Fruit fly (Drosophila melanogaster) whole organism, embryonic: ENCODE measurements around the gene Jhbp3.

Experiments
- fd96Cb ChIP-seq: fragments of 200-800 bp; sonication (Bioruptor generic); optimal IDR thresholded peaks from 2 replicates; lab custom pipeline; 2018; ENCODE audit warnings: missing biosample characterization, mild to moderate bottlenecking, missing genetic modification characterization, moderate library complexity
- grau ChIP-seq: fragments of 200-800 bp; optimal IDR thresholded peaks from 3 replicates; lab custom pipeline; 2019; ENCODE audit warnings: missing biosample characterization, mild to moderate bottlenecking, missing genetic modification characterization, moderate library complexity
- kah ChIP-seq: fragments of 200-800 bp; sonication (Bioruptor generic); optimal IDR thresholded peaks from 2 replicates; lab custom pipeline; 2018; ENCODE audit warnings: missing biosample characterization, mild to moderate bottlenecking, missing genetic modification characterization
- pnt ChIP-seq: fragments of 200-800 bp; sonication (Bioruptor generic); optimal IDR thresholded peaks from 3 replicates; lab custom pipeline; 2016; ENCODE audit warnings: missing biosample characterization, missing genetic modification characterization
- salm ChIP-seq: fragments of 200-800 bp; sonication (Bioruptor generic); optimal IDR thresholded peaks from 2 replicates; lab custom pipeline; 2018; ENCODE audit warnings: missing biosample characterization, mild to moderate bottlenecking, missing genetic modification characterization
- wdn ChIP-seq: fragments of 200-800 bp; sonication (Bioruptor generic); IDR thresholded peaks from 2 replicates; pipeline ENCODE4 v1.3.6; 2022; ENCODE audit warnings: missing biosample characterization, missing genetic modification characterization

DNA sequence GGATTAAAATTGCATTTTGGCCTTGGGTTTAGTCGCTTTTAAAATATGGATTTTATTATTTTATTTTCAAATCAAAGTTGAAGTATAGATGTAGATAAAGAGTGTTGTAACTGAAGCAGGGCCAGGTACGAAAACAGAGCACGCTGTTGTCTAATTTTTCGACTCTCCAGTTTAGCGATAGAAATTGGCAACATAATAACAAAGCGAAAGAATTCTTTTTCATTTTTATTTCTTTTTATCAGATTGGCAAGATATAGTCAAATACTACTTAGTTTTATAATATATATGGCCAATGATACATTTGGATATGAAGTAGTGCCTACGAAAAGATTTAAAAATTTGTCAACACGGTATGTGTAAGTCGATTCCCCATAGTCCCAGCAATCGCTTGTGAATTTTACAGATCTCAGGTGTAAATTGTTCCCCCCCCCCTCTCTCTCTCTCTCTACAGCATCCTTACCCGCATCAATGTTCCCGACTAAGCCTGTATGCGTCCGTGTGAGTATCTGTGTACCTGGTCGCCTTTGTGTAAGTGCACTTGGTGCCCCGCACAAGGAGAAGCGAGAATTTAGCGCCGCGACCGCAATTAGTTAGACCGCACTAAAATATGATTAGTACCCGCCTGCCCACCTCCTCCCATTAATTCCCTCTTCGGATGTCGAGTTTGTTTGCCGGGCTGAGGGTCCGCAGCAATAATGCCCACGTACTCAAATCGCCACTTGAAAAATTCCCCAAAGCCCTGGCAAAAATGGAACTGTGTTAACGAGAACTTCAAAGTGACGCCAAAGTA is 21.0 kb upstream of the Jhbp3 start:
- TF ChIP-seq pnt (no peak), wdn (GFP tag; lab: Robert Waterston, UW) (no peak), grau (tag; lab: Kevin White, UChicago) (no peak), fd96Cb (tag; lab: Kevin White, UChicago) (no peak), salm (tag; lab: Kevin White, UChicago) (no peak), kah (no peak)
